Worm (Caenorhabditis elegans): Measurements from ENCODE around the gene clik-2.

The clik-2 gene

ce11 chrX:7681965-7682946 lies 6.8 kb downstream of the clik-2 start, which contains the start of gene unc-18 (continued):
- TF ChIP-seq F10B5.3 (tag; optimal IDR thresholded peaks at IDR 0.05): no peak
- no peak for TF ChIP-seq snpc-4 (tag; optimal IDR thresholded peaks at IDR 0.05)
- TF ChIP-seq dpl-1 (GFP tag; optimal IDR thresholded peaks at IDR 0.05): no peak
- no peak for TF ChIP-seq T26A8.4 (GFP tag; IDR thresholded peaks at IDR 0.05)
- TF ChIP-seq pha-4 (GFP tag; IDR thresholded peaks at IDR 0.05): no peak
- no peak for TF ChIP-seq pha-4 (tag; optimal IDR thresholded peaks at IDR 0.05)
- no peak for TF ChIP-seq dmd-9 (GFP tag; IDR thresholded peaks at IDR 0.05)
- no peak for TF ChIP-seq T20F7.1 (GFP tag; optimal IDR thresholded peaks at IDR 0.05)
- TF ChIP-seq cey-2 (tag; optimal IDR thresholded peaks at IDR 0.05; ENCODE audit: borderline replicate concordance, insufficient read depth): no peak
- no peak for TF ChIP-seq php-3 (GFP tag; IDR thresholded peaks at IDR 0.05)
- TF ChIP-seq jun-1 (tag; optimal IDR thresholded peaks at IDR 0.05): no peak
- TF ChIP-seq lin-29 (GFP tag; IDR thresholded peaks at IDR 0.05): no peak
- no peak for TF ChIP-seq Y105C5A.15 (GFP tag; IDR thresholded peaks at IDR 0.05)
- TF ChIP-seq nhr-76 (tag; optimal IDR thresholded peaks at IDR 0.05): no peak
- peak; percentile 91 for TF ChIP-seq fkh-10 (GFP tag; optimal IDR thresholded peaks at IDR 0.05)
- no peak for TF ChIP-seq attf-4 (tag; optimal IDR thresholded peaks at IDR 0.05)
- no peak for TF ChIP-seq lin-13 (GFP tag; optimal IDR thresholded peaks at IDR 0.05)
- TF ChIP-seq ztf-7 (tag; optimal IDR thresholded peaks at IDR 0.05): no peak
- no peak for TF ChIP-seq tag-97 (GFP tag; IDR thresholded peaks at IDR 0.05)
- TF ChIP-seq hlh-30 (tag; optimal IDR thresholded peaks at IDR 0.05; ENCODE audit: insufficient read depth): peak; percentile 65
- TF ChIP-seq ces-1 (GFP tag; optimal IDR thresholded peaks at IDR 0.05): no peak
- no peak for TF ChIP-seq ceh-32 (tag; optimal IDR thresholded peaks at IDR 0.05; ENCODE audit: poor library complexity)
- TF ChIP-seq snpc-1.2 (GFP tag; IDR thresholded peaks at IDR 0.05): no peak
- no peak for TF ChIP-seq nhr-48 (tag; optimal IDR thresholded peaks at IDR 0.05)
- TF ChIP-seq F37D6.2 (tag; optimal IDR thresholded peaks at IDR 0.05): peak; percentile 54
- no peak for TF ChIP-seq nhr-10 (tag; optimal IDR thresholded peaks at IDR 0.05)
- TF ChIP-seq ceh-82 (tag; optimal IDR thresholded peaks at IDR 0.05): no peak
- TF ChIP-seq ceh-44 (GFP tag; IDR thresholded peaks at IDR 0.05): no peak
- TF ChIP-seq dmd-8 (GFP tag; IDR thresholded peaks at IDR 0.05): no peak
- TF ChIP-seq aha-1 (tag): no peak
- peak in 1 of 2 experiments; percentile 12 for TF ChIP-seq mdl-1 (tag; optimal IDR thresholded peaks at IDR 0.05)
- no peak for TF ChIP-seq sdz-12 (GFP tag; optimal IDR thresholded peaks at IDR 0.05)
- TF ChIP-seq nhr-237 (tag; optimal IDR thresholded peaks at IDR 0.05): no peak
- TF ChIP-seq madf-5 (GFP tag; IDR thresholded peaks at IDR 0.05): no peak
- TF ChIP-seq ztf-11 (tag; optimal IDR thresholded peaks at IDR 0.05): no peak
- TF ChIP-seq skn-1 (tag; optimal IDR thresholded peaks at IDR 0.05): no peak
- no peak for TF ChIP-seq nhr-11 (tag; optimal IDR thresholded peaks at IDR 0.05)
- no peak for TF ChIP-seq daf-8 (GFP tag; IDR thresholded peaks at IDR 0.05)
- no peak for TF ChIP-seq unc-130 (GFP tag; optimal IDR thresholded peaks at IDR 0.05)
- peak; percentile 3 for TF ChIP-seq hlh-11 (tag; optimal IDR thresholded peaks at IDR 0.05)
- no peak for TF ChIP-seq ama-1 (optimal IDR thresholded peaks at IDR 0.05)

Measured in whole organism, L4 larva.